Worm (Caenorhabditis elegans) whole organism, mixed stage, embryonic: ENCODE data around the gene K08D9.9.

ENCODE experiments used
- M03D4.4 ChIP-seq: sonication (generic microtip); optimal IDR thresholded peaks from 2 replicates; lab custom pipeline; 2017; ENCODE audit warnings: mild to moderate bottlenecking, missing genetic modification characterization, missing compliant biosample characterization
- bed-3 ChIP-seq: fragments of 200-800 bp; sonication (Bioruptor generic); optimal IDR thresholded peaks from 3 replicates; lab custom pipeline; 2018; ENCODE audit warnings: mild to moderate bottlenecking, missing genetic modification characterization, moderate library complexity, missing compliant biosample characterization
- ceh-39 ChIP-seq: fragments of 150-350 bp; optimal IDR thresholded peaks from 2 replicates; lab custom pipeline; 2014; ENCODE audit warnings: missing biosample characterization, missing genetic modification characterization
- ceh-43 ChIP-seq: fragments of 200-800 bp; sonication (Bioruptor generic); optimal IDR thresholded peaks from 2 replicates; lab custom pipeline; 2018; ENCODE audit warnings: mild to moderate bottlenecking, missing genetic modification characterization, moderate library complexity, missing compliant biosample characterization
- ceh-83 ChIP-seq: fragments of 200-800 bp; sonication (Bioruptor generic); optimal IDR thresholded peaks from 2 replicates; lab custom pipeline; 2018; ENCODE audit warnings: mild to moderate bottlenecking, missing genetic modification characterization, missing compliant biosample characterization
- ces-1 ChIP-seq: fragments of 150-350 bp; optimal IDR thresholded peaks from 2 replicates; lab custom pipeline; 2014; ENCODE audit warnings: missing biosample characterization, missing genetic modification reagents, missing genetic modification characterization
- cnd-1 ChIP-seq: fragments of 200-800 bp; sonication (Bioruptor generic); optimal IDR thresholded peaks from 2 replicates; lab custom pipeline; 2018; ENCODE audit warnings: mild to moderate bottlenecking, missing genetic modification characterization, missing compliant biosample characterization
- drap-1 ChIP-seq: fragments of 200-800 bp; sonication (Bioruptor generic); optimal IDR thresholded peaks from 3 replicates; lab custom pipeline; 2018; ENCODE audit warnings: mild to moderate bottlenecking, missing genetic modification characterization, missing compliant biosample characterization
- elt-1 ChIP-seq: sonication (generic microtip); optimal IDR thresholded peaks from 2 replicates; lab custom pipeline; 2017; ENCODE audit warnings: missing genetic modification characterization, mild to moderate bottlenecking, missing compliant biosample characterization, antibody characterized with exemption, moderate library complexity, borderline replicate concordance; ENCODE audit not compliant: insufficient read depth
- elt-3 ChIP-seq: fragments of 150-350 bp; optimal IDR thresholded peaks from 2 replicates; lab custom pipeline; 2014; ENCODE audit warnings: missing biosample characterization, missing genetic modification characterization
- flh-1 ChIP-seq: fragments of 200-800 bp; sonication (Bioruptor generic); optimal IDR thresholded peaks from 2 replicates; lab custom pipeline; 2018; ENCODE audit warnings: mild to moderate bottlenecking, missing genetic modification characterization, moderate library complexity, missing compliant biosample characterization
- ham-2 ChIP-seq: fragments of 200-800 bp; sonication (Bioruptor generic); optimal IDR thresholded peaks from 2 replicates; lab custom pipeline; 2018; ENCODE audit warnings: mild to moderate bottlenecking, missing genetic modification characterization, missing compliant biosample characterization
- hlh-1 ChIP-seq: fragments of 150-350 bp; optimal IDR thresholded peaks from 2 replicates; lab custom pipeline; 2014; ENCODE audit warnings: missing biosample characterization, missing genetic modification reagents, missing genetic modification characterization
- lin-13 ChIP-seq: fragments of 150-350 bp; optimal IDR thresholded peaks from 2 replicates; lab custom pipeline; 2014; ENCODE audit warnings: missing biosample characterization, missing genetic modification characterization
- lin-32 ChIP-seq: fragments of 200-800 bp; sonication (Bioruptor generic); optimal IDR thresholded peaks from 2 replicates; lab custom pipeline; 2018; ENCODE audit warnings: mild to moderate bottlenecking, missing genetic modification characterization, missing compliant biosample characterization
- lsy-2 ChIP-seq: fragments of 150-350 bp; optimal IDR thresholded peaks from 2 replicates; lab custom pipeline; 2014; ENCODE audit warnings: missing biosample characterization, missing genetic modification characterization
- mab-5 ChIP-seq: fragments of 150-350 bp; optimal IDR thresholded peaks from 2 replicates; lab custom pipeline; 2014; ENCODE audit warnings: missing biosample characterization, missing genetic modification characterization
- mep-1 ChIP-seq: fragments of 150-350 bp; optimal IDR thresholded peaks from 2 replicates; lab custom pipeline; 2017; ENCODE audit warnings: missing biosample characterization, missing genetic modification reagents, missing genetic modification characterization, inconsistent platforms
- mls-2 ChIP-seq: sonication (generic microtip); optimal IDR thresholded peaks from 2 replicates; lab custom pipeline; 2016; ENCODE audit warnings: mild to moderate bottlenecking, missing genetic modification characterization, moderate library complexity, missing compliant biosample characterization
- nhr-12 ChIP-seq: fragments of 150-350 bp; optimal IDR thresholded peaks from 2 replicates; lab custom pipeline; 2014; ENCODE audit warnings: missing biosample characterization, missing genetic modification characterization
- nhr-28 ChIP-seq: fragments of 150-350 bp; optimal IDR thresholded peaks from 2 replicates; lab custom pipeline; 2014; ENCODE audit warnings: missing biosample characterization, missing genetic modification characterization
- nhr-76 ChIP-seq: sonication (generic microtip); optimal IDR thresholded peaks from 2 replicates; lab custom pipeline; 2017; ENCODE audit warnings: missing biosample characterization, missing genetic modification characterization
- pha-4 ChIP-seq: fragments of 150-350 bp; optimal IDR thresholded peaks from 2 replicates; lab custom pipeline; 2018; ENCODE audit warnings: missing biosample characterization, missing genetic modification reagents, missing genetic modification characterization
- sem-2 ChIP-seq: fragments of 200-800 bp; sonication (Bioruptor generic); optimal IDR thresholded peaks from 2 replicates; lab custom pipeline; 2018; ENCODE audit warnings: mild to moderate bottlenecking, missing genetic modification characterization, missing compliant biosample characterization
- snpc-4 ChIP-seq: fragments of 150-350 bp; optimal IDR thresholded peaks from 2 replicates; lab custom pipeline; 2014; ENCODE audit warnings: missing biosample characterization, missing genetic modification characterization
- sptf-1 ChIP-seq: sonication (generic microtip); optimal IDR thresholded peaks from 2 replicates; lab custom pipeline; 2017; ENCODE audit warnings: mild to moderate bottlenecking, missing genetic modification characterization, moderate library complexity, missing compliant biosample characterization
- tbx-8 ChIP-seq: fragments of 200-800 bp; sonication (Bioruptor generic); optimal IDR thresholded peaks from 2 replicates; lab custom pipeline; 2018; ENCODE audit warnings: mild to moderate bottlenecking, missing genetic modification characterization, moderate library complexity, missing compliant biosample characterization
- unc-120 ChIP-seq: sonication (generic microtip); optimal IDR thresholded peaks from 2 replicates; lab custom pipeline; 2017; ENCODE audit warnings: missing genetic modification characterization, missing compliant biosample characterization; ENCODE audit not compliant: poor library complexity, severe bottlenecking
- unc-62 ChIP-seq: fragments of 150-350 bp; optimal IDR thresholded peaks from 2 replicates; lab custom pipeline; 2014; ENCODE audit warnings: missing biosample characterization, missing genetic modification reagents, missing genetic modification characterization
- zip-8 ChIP-seq: fragments of 150-350 bp; optimal IDR thresholded peaks from 2 replicates; lab custom pipeline; 2014; ENCODE audit warnings: missing biosample characterization, missing genetic modification characterization
- ztf-11 ChIP-seq: fragments of 150-350 bp; optimal IDR thresholded peaks from 2 replicates; lab custom pipeline; 2014; ENCODE audit warnings: missing biosample characterization, missing genetic modification characterization

K08D9.9 gene

DNA sequence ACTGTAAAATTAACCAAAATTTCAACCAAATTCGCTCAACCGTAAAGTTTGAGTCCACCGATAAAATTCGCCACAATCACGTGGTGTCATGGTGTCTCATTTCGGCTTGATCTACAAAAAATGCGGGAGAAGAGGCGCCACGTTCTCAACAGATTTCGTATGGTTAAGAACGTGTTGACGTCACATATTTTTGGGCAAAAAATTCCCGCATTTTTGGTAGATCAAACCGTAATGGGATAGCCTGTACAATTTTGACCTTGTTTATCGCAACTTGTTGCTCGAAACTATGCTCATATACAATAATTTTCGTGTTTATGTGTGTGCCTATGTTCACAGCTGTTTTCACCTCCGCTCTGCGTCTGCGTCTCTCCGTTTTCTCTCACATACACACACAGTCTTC, 27.6 kb downstream of the K08D9.9 start:
- TF ChIP-seq cnd-1 (no peak), hlh-1 (peak; percentile 51), nhr-76 (tag; lab: Kevin White, UChicago) (no peak), ztf-11 (tag; lab: Kevin White, UChicago) (no peak)

DNA sequence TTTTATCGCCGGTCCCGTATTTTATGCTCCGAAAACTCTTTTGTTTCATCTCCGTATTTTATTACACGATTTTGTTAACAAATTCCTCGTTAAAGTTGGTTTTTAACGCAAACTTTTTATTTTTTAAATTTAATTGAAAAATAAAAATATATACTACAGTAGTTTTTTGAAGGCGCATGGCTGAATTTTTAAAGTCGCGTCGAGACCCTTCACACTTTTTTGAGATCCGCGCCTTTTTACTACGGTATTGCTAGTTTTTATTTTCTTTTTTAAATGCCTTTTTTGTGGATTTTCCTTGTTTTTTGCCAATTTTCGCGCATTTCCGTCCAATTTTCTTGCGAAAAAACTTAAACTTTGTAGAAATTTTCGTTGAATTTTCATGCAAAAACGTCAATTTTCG, 32.1 kb downstream of the K08D9.9 start:
- TF ChIP-seq zip-8 (tag; lab: Kevin White, UChicago) (no peak), elt-1 (no peak), nhr-76 (tag; lab: Kevin White, UChicago) (no peak), flh-1 (no peak), sptf-1 (tag; lab: Kevin White, UChicago) (no peak), unc-62 (GFP tag; lab: Kevin White, UChicago) (no peak), M03D4.4 (tag; lab: Kevin White, UChicago) (no peak), nhr-28 (tag; lab: Kevin White, UChicago) (no peak), ceh-39 (tag; lab: Kevin White, UChicago) (no peak), ztf-11 (tag; lab: Kevin White, UChicago) (no peak), mep-1 (no peak), sem-2 (no peak), lin-13 (tag; lab: Kevin White, UChicago) (no peak), tbx-8 (no peak)
- TF ChIP-seq, all 35 proteins: peak for 0

- TF ChIP-seq pha-4 (tag; lab: Kevin White, UChicago) (no peak), hlh-1 (no peak), ceh-43 (GFP tag; lab: Kevin White, UChicago) (no peak), unc-120 (tag; lab: Kevin White, UChicago) (no peak), ztf-11 (tag; lab: Kevin White, UChicago) (no peak), ceh-83 (GFP tag; lab: Kevin White, UChicago) (no peak), mab-5 (no peak), ham-2 (GFP tag; lab: Kevin White, UChicago) (no peak), nhr-12 (no peak), flh-1 (no peak), M03D4.4 (tag; lab: Kevin White, UChicago) (no peak), lin-32 (GFP tag; lab: Kevin White, UChicago) (no peak), unc-62 (GFP tag; lab: Kevin White, UChicago) (no peak), snpc-4 (tag; lab: Kevin White, UChicago) (no peak), nhr-28 (tag; lab: Kevin White, UChicago) (no peak)
- TF ChIP-seq, all 35 proteins: peak for 0
Measured at ce11 chrV:3200323-3200722, 36.2 kb downstream of the K08D9.9 start, which contains the start of gene K08D9.4. Gene K08D9.4, minus strand, starts transcription at chrV:3200423.

ce11 chrV:3196832-3197329, 39.6 kb downstream of the K08D9.9 start, which contains the start of the genes Y73C8B.1 and Y73C8B.5:
Gene Y73C8B.1, minus strand, starts transcription at chrV:3196882.
Gene Y73C8B.5, plus strand, starts transcription at chrV:3197268.
- no peak for TF ChIP-seq lsy-2 (tag; lab: Kevin White, UChicago)
- TF ChIP-seq mls-2 (tag; lab: Kevin White, UChicago) = no peak
- TF ChIP-seq hlh-1 = no peak
- TF ChIP-seq drap-1 (GFP tag; lab: Kevin White, UChicago) = no peak
- no peak for TF ChIP-seq elt-3 (tag; lab: Kevin White, UChicago)
- TF ChIP-seq ham-2 (GFP tag; lab: Kevin White, UChicago) = no peak
- no peak for TF ChIP-seq nhr-12
- no peak for TF ChIP-seq ces-1 (GFP tag; lab: Kevin White, UChicago)
- TF ChIP-seq nhr-76 (tag; lab: Kevin White, UChicago) = no peak
- no peak for TF ChIP-seq sem-2
- TF ChIP-seq ceh-43 (GFP tag; lab: Kevin White, UChicago) = no peak
- no peak for TF ChIP-seq mep-1
- no peak for TF ChIP-seq lin-32 (GFP tag; lab: Kevin White, UChicago)
- no peak for TF ChIP-seq flh-1
- no peak for TF ChIP-seq cnd-1
- no peak for TF ChIP-seq unc-62 (GFP tag; lab: Kevin White, UChicago)
- TF ChIP-seq sptf-1 (tag; lab: Kevin White, UChicago) = no peak

DNA sequence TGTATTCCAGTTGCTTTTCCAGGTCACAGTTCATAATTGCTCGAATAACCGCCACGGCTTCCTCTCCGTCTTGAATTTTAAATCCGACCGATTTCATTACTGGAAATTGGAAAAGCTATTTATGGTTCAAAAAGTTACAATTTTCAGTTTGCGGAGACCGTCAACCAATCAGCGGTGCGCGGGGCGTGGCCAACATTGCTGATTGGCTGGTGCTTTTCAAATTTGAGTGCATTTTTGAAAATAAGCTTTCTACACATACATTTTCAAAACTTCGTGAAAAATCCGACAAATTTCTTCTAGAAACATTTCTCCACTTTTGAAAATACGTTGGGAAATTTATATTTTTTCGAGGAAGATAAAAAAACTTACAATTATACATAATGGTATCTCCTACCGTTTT, 40.7 kb downstream of the K08D9.9 start:
- TF ChIP-seq ham-2 (GFP tag; lab: Kevin White, UChicago) = no peak
- no peak for TF ChIP-seq tbx-8
- TF ChIP-seq sem-2 = no peak
- no peak for TF ChIP-seq mls-2 (tag; lab: Kevin White, UChicago)
- no peak for TF ChIP-seq bed-3 (GFP tag; lab: Kevin White, UChicago)
- TF ChIP-seq, all 35 proteins: peak for 0
